Fruit fly (Drosophila melanogaster): ENCODE data around the gene CG9839.

Gene CG9839

dm6 chr3R:8807048-8807447, 1.4 kb upstream of the CG9839 start:
- no peak for TF ChIP-seq CG17801 (GFP tag; optimal IDR thresholded peaks at IDR 0.05; ENCODE audit: partially characterized antibody)

dm6 chr3R:8806638-8807037, 1.0 kb upstream of the CG9839 start:
- no peak for TF ChIP-seq CG17801 (GFP tag; optimal IDR thresholded peaks at IDR 0.05; ENCODE audit: partially characterized antibody)

dm6 chr3R:8806104-8806503, 502 bp upstream of the CG9839 start, which contains the start of gene hng2:
hng2 (plus strand) TSS chr3R:8806322.
- no peak for TF ChIP-seq CG17801 (GFP tag; optimal IDR thresholded peaks at IDR 0.05; ENCODE audit: partially characterized antibody)

dm6 chr3R:8801126-8801762, 4.4 kb downstream of the CG9839 start, which contains the start of the genes Pif1A, Pif1B and CCT7:
Pif1A (minus strand) TSS chr3R:8801176.
Pif1B (minus strand) TSS chr3R:8801176.
CCT7 (plus strand) TSS chr3R:8801564.
- TF ChIP-seq CG17801 (GFP tag; optimal IDR thresholded peaks at IDR 0.05; ENCODE audit: partially characterized antibody) = no peak

- TF ChIP-seq CG17801 (GFP tag; optimal IDR thresholded peaks at IDR 0.05; ENCODE audit: partially characterized antibody) = no peak
Measured at dm6 chr3R:8799866-8800265, 5.7 kb downstream of the CG9839 start.

dm6 chr3R:8798332-8798731, 7.3 kb downstream of the CG9839 start:
- TF ChIP-seq CG17801 (GFP tag; optimal IDR thresholded peaks at IDR 0.05; ENCODE audit: partially characterized antibody) = no peak

dm6 chr3R:8794384-8794783, 11.2 kb downstream of the CG9839 start, which contains the start of gene Ir85a:
Ir85a (plus strand) TSS chr3R:8794684.
- no peak for TF ChIP-seq CG17801 (GFP tag; optimal IDR thresholded peaks at IDR 0.05; ENCODE audit: partially characterized antibody)

dm6 chr3R:8793726-8794125, 11.9 kb downstream of the CG9839 start:
- TF ChIP-seq CG17801 (GFP tag; optimal IDR thresholded peaks at IDR 0.05; ENCODE audit: partially characterized antibody) = no peak

dm6 chr3R:8792463-8793175, 13.0 kb downstream of the CG9839 start:
- TF ChIP-seq CG17801 (GFP tag; optimal IDR thresholded peaks at IDR 0.05; ENCODE audit: partially characterized antibody) = no peak

dm6 chr3R:8788722-8789400, 16.7 kb downstream of the CG9839 start:
- TF ChIP-seq CG17801 (GFP tag; optimal IDR thresholded peaks at IDR 0.05; ENCODE audit: partially characterized antibody) = no peak

- no peak for TF ChIP-seq CG17801 (GFP tag; optimal IDR thresholded peaks at IDR 0.05; ENCODE audit: partially characterized antibody)
Measured at dm6 chr3R:8787538-8788282, 17.9 kb downstream of the CG9839 start.

dm6 chr3R:8785451-8785850, 20.2 kb downstream of the CG9839 start:
- TF ChIP-seq CG17801 (GFP tag; optimal IDR thresholded peaks at IDR 0.05; ENCODE audit: partially characterized antibody) = no peak

- TF ChIP-seq CG17801 (GFP tag; optimal IDR thresholded peaks at IDR 0.05; ENCODE audit: partially characterized antibody) = no peak
Measured at dm6 chr3R:8784788-8785187, 20.8 kb downstream of the CG9839 start.

- no peak for TF ChIP-seq CG17801 (GFP tag; optimal IDR thresholded peaks at IDR 0.05; ENCODE audit: partially characterized antibody)
Measured at dm6 chr3R:8780689-8781088, 24.9 kb downstream of the CG9839 start, which contains the start of gene CG33189. CG33189 (minus strand) TSS chr3R:8780789.

dm6 chr3R:8779823-8780222, 25.8 kb downstream of the CG9839 start, which contains the start of gene CG33191:
CG33191 (minus strand) TSS chr3R:8779923.
- no peak for TF ChIP-seq CG17801 (GFP tag; optimal IDR thresholded peaks at IDR 0.05; ENCODE audit: partially characterized antibody)
